Fruit fly (Drosophila melanogaster) whole organism, adult: ENCODE measurements around the gene CG8236.

Experiments
- CG11617 ChIP-seq: fragments of 200-800 bp; sonication (Bioruptor generic); optimal IDR thresholded peaks from 2 replicates; lab custom pipeline; 2017; ENCODE audit warnings: mild to moderate bottlenecking, missing biosample characterization, missing genetic modification reagents, missing genetic modification characterization
- CG12768 ChIP-seq: fragments of 200-800 bp; sonication (Bioruptor generic); optimal IDR thresholded peaks from 2 replicates; lab custom pipeline; 2017; ENCODE audit warnings: missing biosample characterization, missing genetic modification characterization, mild to moderate bottlenecking, moderate library complexity, missing genetic modification reagents
- CG1620 ChIP-seq: fragments of 200-800 bp; sonication (Bioruptor generic); optimal IDR thresholded peaks from 2 replicates; lab custom pipeline; 2016; ENCODE audit warnings: missing biosample characterization, missing genetic modification characterization
- CG33017 ChIP-seq: fragments of 200-800 bp; sonication (Bioruptor generic); optimal IDR thresholded peaks from 2 replicates; lab custom pipeline; 2018; ENCODE audit warnings: missing biosample characterization, mild to moderate bottlenecking, missing genetic modification characterization, moderate library complexity
- CG5204 ChIP-seq: fragments of 200-800 bp; sonication (Bioruptor generic); optimal IDR thresholded peaks from 2 replicates; lab custom pipeline; 2016; ENCODE audit warnings: missing biosample characterization, missing genetic modification characterization
- CG7045 ChIP-seq: fragments of 200-800 bp; sonication (Bioruptor generic); optimal IDR thresholded peaks from 2 replicates; lab custom pipeline; 2017; ENCODE audit warnings: missing biosample characterization, mild to moderate bottlenecking, missing genetic modification characterization
- Crg-1 ChIP-seq: fragments of 200-800 bp; sonication (Bioruptor generic); optimal IDR thresholded peaks from 2 replicates; lab custom pipeline; 2016; ENCODE audit warnings: missing biosample characterization, missing genetic modification characterization
- Hr96 ChIP-seq: fragments of 200-800 bp; sonication (Bioruptor generic); optimal IDR thresholded peaks from 2 replicates; lab custom pipeline; 2016; ENCODE audit warnings: missing biosample characterization, missing genetic modification characterization
- Mnt ChIP-seq: fragments of 200-800 bp; sonication (Bioruptor generic); optimal IDR thresholded peaks from 2 replicates; lab custom pipeline; 2016; ENCODE audit warnings: missing biosample characterization, mild to moderate bottlenecking, missing genetic modification characterization
- bab1 ChIP-seq: fragments of 200-800 bp; sonication (Bioruptor generic); optimal IDR thresholded peaks from 3 replicates; lab custom pipeline; 2019; ENCODE audit warnings: missing biosample characterization, mild to moderate bottlenecking, missing genetic modification characterization, moderate library complexity
- cnc ChIP-seq, 2 experiments: fragments of >200 bp; optimal IDR thresholded peaks; 2 replicates each; lab custom pipeline; 2017
- kay ChIP-seq: fragments of 200-800 bp; sonication (Bioruptor generic); peaks from one replicate; lab custom pipeline; 2016; ENCODE audit warnings: missing biosample characterization, missing genetic modification characterization, borderline replicate concordance
- ovo ChIP-seq: fragments of 200-800 bp; sonication (Bioruptor generic); optimal IDR thresholded peaks from 2 replicates; lab custom pipeline; 2016; ENCODE audit warnings: missing biosample characterization, missing genetic modification characterization
- pad ChIP-seq: fragments of 200-800 bp; sonication (Bioruptor generic); optimal IDR thresholded peaks from 3 replicates; lab custom pipeline; 2017; ENCODE audit warnings: missing biosample characterization, missing genetic modification characterization, mild to moderate bottlenecking, moderate library complexity, missing genetic modification reagents

DNA sequence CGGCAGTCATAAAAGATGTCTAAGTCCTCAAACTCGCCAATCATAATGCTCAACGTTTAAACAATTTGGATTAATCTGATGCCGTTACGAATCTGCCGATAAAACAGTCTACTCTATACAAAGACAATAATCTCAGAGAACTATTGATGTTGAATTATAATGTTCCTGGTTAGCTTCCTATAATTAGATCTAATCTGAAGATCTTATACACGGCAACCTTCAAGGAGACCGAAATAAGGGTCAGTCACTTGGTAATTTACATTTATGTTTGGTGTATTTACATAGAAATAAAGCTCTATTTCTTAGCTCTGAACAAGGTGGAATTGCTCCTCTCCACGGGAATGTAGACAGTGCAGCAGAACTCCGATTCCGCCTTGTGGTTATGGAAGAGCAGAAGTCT lies 11.5 kb downstream of the CG8236 start, which contains the start of gene CG33189:
- TF ChIP-seq cnc (optimal IDR thresholded peaks at IDR 0.05; lab: Kevin White, UChicago) (no peak), ovo (GFP tag; lab: Kevin White, UChicago) (no peak), kay (GFP tag; lab: Kevin White, UChicago) (no peak), Crg-1 (no peak), pad (GFP tag; lab: Kevin White, UChicago) (no peak), CG11617 (GFP tag; lab: Kevin White, UChicago) (no peak), CG1620 (no peak), CG12768 (no peak), CG33017 (tag; lab: Kevin White, UChicago) (no peak), CG7045 (GFP tag; lab: Kevin White, UChicago) (no peak), Mnt (GFP tag; lab: Kevin White, UChicago) (no peak), bab1 (GFP tag; lab: Kevin White, UChicago) (no peak), Hr96 (GFP tag; lab: Kevin White, UChicago) (no peak), CG5204 (no peak)
